Worm (Caenorhabditis elegans): Measurements from ENCODE around the gene svh-2.

svh-2 gene

DNA sequence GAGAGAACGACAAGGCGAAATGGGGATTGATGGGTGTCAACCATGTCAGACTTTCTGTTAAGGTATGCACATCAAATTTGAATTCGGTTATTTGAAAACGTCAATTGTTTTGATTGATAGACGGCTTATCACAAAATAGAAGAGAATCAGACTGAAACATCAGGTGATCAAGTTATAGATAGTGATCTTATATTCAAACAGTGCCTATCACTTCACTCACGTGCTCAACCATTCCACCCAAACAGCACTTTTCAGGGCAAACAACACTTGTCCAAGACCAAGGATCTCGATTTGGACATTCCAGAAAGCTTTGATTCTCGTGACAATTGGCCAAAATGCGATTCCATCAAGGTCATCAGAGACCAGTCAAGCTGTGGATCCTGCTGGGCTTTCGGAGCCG, 54.5 kb downstream of the svh-2 start:
- TF ChIP-seq crh-2 (tag; optimal IDR thresholded peaks at IDR 0.05), result no peak
- TF ChIP-seq fos-1 (tag; optimal IDR thresholded peaks at IDR 0.05), result peak; percentile 14
- TF ChIP-seq ztf-11 (tag; optimal IDR thresholded peaks at IDR 0.05), result no peak
- peak; percentile 49 for TF ChIP-seq sma-9 (GFP tag; optimal IDR thresholded peaks at IDR 0.05)
- no peak for TF ChIP-seq sma-9 (tag; optimal IDR thresholded peaks at IDR 0.05)
- TF ChIP-seq lin-39 (tag; optimal IDR thresholded peaks at IDR 0.05), result no peak
- TF ChIP-seq nhr-12 (tag; optimal IDR thresholded peaks at IDR 0.05), result no peak
- TF ChIP-seq F13H6.1 (tag; optimal IDR thresholded peaks at IDR 0.05), result peak; percentile 11
- peak; percentile 43 for TF ChIP-seq gmeb-1 (tag; optimal IDR thresholded peaks at IDR 0.05)

DNA sequence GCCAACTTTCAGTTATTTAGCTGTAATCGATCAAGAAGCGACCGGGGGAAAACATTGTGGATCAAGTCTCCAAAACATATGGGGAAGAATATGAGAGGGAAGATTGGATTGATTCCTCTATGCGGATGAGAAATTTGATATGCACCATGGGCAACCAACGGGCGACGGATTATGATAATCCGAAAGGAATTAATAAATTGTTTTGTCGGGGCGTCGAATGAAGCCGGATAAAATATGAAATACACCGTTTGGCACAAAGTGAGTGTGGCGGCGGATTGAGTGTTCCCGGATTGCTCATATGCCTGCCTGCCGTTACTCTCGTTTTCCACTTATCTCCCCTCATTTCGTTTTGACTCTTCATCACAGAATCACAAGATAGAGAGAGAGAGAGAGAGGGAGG, 56.2 kb downstream of the svh-2 start:
- TF ChIP-seq snpc-4 (tag; optimal IDR thresholded peaks at IDR 0.05) (no peak), lin-11 (tag; optimal IDR thresholded peaks at IDR 0.05) (peak; percentile 10)

DNA sequence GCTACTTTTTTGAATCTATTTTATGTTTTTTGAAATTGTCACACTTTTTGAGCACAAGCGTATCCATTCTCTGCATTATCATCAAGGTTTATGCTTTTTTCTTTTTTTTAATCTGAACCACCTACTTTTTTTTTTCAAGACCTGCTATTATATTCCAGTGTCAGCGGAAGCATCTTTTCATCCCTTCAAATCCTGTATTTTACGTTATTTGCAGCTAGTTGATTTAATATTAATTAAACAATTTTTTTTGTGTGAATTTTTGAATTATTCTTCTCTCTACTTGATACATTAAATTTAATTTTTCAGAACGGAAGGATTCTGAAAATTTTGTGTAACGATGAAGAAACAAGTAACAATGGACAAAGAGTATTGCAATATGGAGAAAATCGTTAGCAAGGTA, 56.6 kb downstream of the svh-2 start, which contains the start of gene C25B8.8:
Gene C25B8.8 (plus strand): TSS at position 301 of the 400 bp plus-strand sequence.
- TF ChIP-seq mdl-1 (tag; optimal IDR thresholded peaks at IDR 0.05), result no peak
- TF ChIP-seq lsy-2 (tag; optimal IDR thresholded peaks at IDR 0.05), result no peak
- TF ChIP-seq nhr-21 (tag; optimal IDR thresholded peaks at IDR 0.05), result no peak
- TF ChIP-seq aly-2 (tag; optimal IDR thresholded peaks at IDR 0.05), result no peak
- no peak for TF ChIP-seq nhr-12 (tag; optimal IDR thresholded peaks at IDR 0.05)

DNA sequence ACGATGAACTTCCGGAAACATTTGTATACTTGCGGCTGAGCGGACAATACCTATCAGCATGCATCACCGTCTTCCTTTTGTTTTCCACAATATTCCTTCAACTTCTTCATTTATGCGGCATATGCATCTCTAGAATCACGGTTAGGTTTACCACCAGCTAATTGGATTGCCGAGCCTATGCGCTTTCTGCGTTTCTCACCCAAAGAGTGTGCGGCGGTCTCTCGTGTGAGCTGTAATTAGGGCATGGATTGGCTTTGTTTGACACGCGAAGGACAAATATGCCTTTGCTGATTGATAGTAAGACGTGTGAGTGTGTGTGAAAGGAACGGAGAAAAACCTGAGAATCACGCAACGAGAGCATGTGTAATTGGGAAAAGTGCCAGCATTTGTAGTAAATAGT, 60.5 kb downstream of the svh-2 start:
- TF ChIP-seq dmd-4 (tag; optimal IDR thresholded peaks at IDR 0.05) (no peak), gmeb-1 (tag; optimal IDR thresholded peaks at IDR 0.05) (no peak), ztf-1 (GFP tag; conservative IDR thresholded peaks at IDR 0.05) (no peak), zag-1 (tag; optimal IDR thresholded peaks at IDR 0.05) (no peak), nhr-11 (tag; optimal IDR thresholded peaks at IDR 0.05) (no peak), unc-62 (GFP tag; optimal IDR thresholded peaks at IDR 0.05) (no peak), C34F6.9 (tag; optimal IDR thresholded peaks at IDR 0.05) (no peak), ceh-82 (tag; optimal IDR thresholded peaks at IDR 0.05) (no peak), ama-1 (optimal IDR thresholded peaks at IDR 0.05) (no peak), nhr-12 (tag; optimal IDR thresholded peaks at IDR 0.05) (no peak), F13H6.1 (tag; optimal IDR thresholded peaks at IDR 0.05) (no peak), nhr-10 (tag; optimal IDR thresholded peaks at IDR 0.05) (no peak)

All from whole organism, L2 larva.